Fruit fly (Drosophila melanogaster): ENCODE measurements around the gene Coq3.
A peak's percentile ranks its signal among the peaks of the same experiment; 100 is the strongest.

Coq3 gene

DNA sequence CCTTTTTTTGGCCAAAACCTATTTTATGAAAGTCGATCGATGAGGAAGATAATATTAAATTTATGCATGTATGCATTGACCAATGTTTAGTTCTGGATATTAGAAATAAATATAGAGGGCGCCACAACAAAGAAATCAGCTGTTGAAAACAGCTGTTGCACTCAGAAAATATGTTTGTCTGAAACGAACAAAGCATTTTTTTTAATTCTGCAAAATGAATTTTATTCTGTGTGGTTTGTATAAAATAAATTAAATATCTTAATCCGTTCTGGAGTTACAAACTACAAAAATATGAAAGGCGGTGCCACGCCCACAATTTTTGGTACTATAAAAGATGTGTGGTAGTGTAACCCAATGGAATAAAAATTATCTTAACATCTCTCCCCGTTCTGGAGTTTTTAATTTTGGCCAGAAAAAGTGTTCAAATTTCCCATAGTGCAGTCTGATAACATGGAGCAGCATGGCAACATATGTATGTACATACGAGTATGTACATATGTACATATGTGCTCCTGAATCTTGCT, 49.6 kb downstream of the Coq3 start (continued):
- TF ChIP-seq CG12104 (GFP tag; optimal IDR thresholded peaks at IDR 0.05) (peak; percentile 66), Atf6 (GFP tag; IDR thresholded peaks at IDR 0.05) (0 out of 2 replicates have a peak, but pooled peaks have one; percentile 30), ac (GFP tag; optimal IDR thresholded peaks at IDR 0.05) (peak; percentile 34), mirr (GFP tag; optimal IDR thresholded peaks at IDR 0.05) (no peak), salm (tag; optimal IDR thresholded peaks at IDR 0.05) (no peak), slbo (GFP tag; IDR thresholded peaks at IDR 0.05) (no peak; the same call in 1 of the 2 replicates), CG9609 (GFP tag; optimal IDR thresholded peaks at IDR 0.05) (no peak), bsh (GFP tag; optimal IDR thresholded peaks at IDR 0.05) (peak in 1 of 2 experiments; percentile 78), Hmx (GFP tag; optimal IDR thresholded peaks at IDR 0.05) (peak; percentile 40), CG12219 (GFP tag; optimal IDR thresholded peaks at IDR 0.05) (peak; percentile 59), dpn (GFP tag; optimal IDR thresholded peaks at IDR 0.05) (peak; percentile 4 to 29), Meics (GFP tag; optimal IDR thresholded peaks at IDR 0.05) (peak; percentile 22), CG12071 (GFP tag; optimal IDR thresholded peaks at IDR 0.05) (no peak), Xrp1 (GFP tag; IDR thresholded peaks at IDR 0.05) (peak; percentile 62), ind (GFP tag; optimal IDR thresholded peaks at IDR 0.05) (no peak), CG15073 (GFP tag; optimal IDR thresholded peaks at IDR 0.05) (no peak), CG7839 (tag; optimal IDR thresholded peaks at IDR 0.05) (peak; percentile 72), trem (tag; optimal IDR thresholded peaks at IDR 0.05) (peak; percentile 40), CG12391 (tag; optimal IDR thresholded peaks at IDR 0.05) (peak; percentile 64), lmd (GFP tag; IDR thresholded peaks at IDR 0.05) (peak; percentile 61), Mes4 (GFP tag; optimal IDR thresholded peaks at IDR 0.05) (peak; percentile 31), chinmo (GFP tag; IDR thresholded peaks at IDR 0.05; ENCODE audit: partially characterized antibody) (no peak), Asciz (GFP tag; optimal IDR thresholded peaks at IDR 0.05) (peak; percentile 28), CG34422 (GFP tag; IDR thresholded peaks at IDR 0.05) (0 out of 3 replicates have a peak, but pooled peaks have one; percentile 13), Dbx (GFP tag; IDR thresholded peaks at IDR 0.05) (no peak), dysf (GFP tag; IDR thresholded peaks at IDR 0.05) (peak; percentile 67; the same call in 2 of the 3 replicates), CG6175 (GFP tag; IDR thresholded peaks at IDR 0.05) (no peak), sr (GFP tag; IDR thresholded peaks at IDR 0.05) (no peak), NC2β (GFP tag; optimal IDR thresholded peaks at IDR 0.05) (peak; percentile 24), tll (GFP tag; optimal IDR thresholded peaks at IDR 0.05) (peak in 1 of 2 experiments; percentile 26), NFAT (GFP tag; IDR thresholded peaks at IDR 0.05) (no peak), pita (GFP tag; optimal IDR thresholded peaks at IDR 0.05) (no peak), tgo (GFP tag; IDR thresholded peaks at IDR 0.05) (peak; percentile 62; the same call in 2 of the 3 replicates), E2f1 (GFP tag; IDR thresholded peaks at IDR 0.05) (0 out of 2 replicates have a peak, but pooled peaks have one; percentile 32), kah (GFP tag; optimal IDR thresholded peaks at IDR 0.05) (no peak), az2 (GFP tag; optimal IDR thresholded peaks at IDR 0.05) (peak; percentile 71), Sox102F (GFP tag; optimal IDR thresholded peaks at IDR 0.05) (peak; percentile 79), knrl (GFP tag; IDR thresholded peaks at IDR 0.05; ENCODE audit: partially characterized antibody) (no peak), Ada2b (GFP tag; IDR thresholded peaks at IDR 0.05) (peak; percentile 66), CG7987 (GFP tag; optimal IDR thresholded peaks at IDR 0.05) (no peak), CG4360 (GFP tag; IDR thresholded peaks at IDR 0.05) (no peak), CG31441 (GFP tag; IDR thresholded peaks at IDR 0.05) (peak; percentile 49), Awh (GFP tag; IDR thresholded peaks at IDR 0.05) (peak; percentile 29; the same call in 1 of the 2 replicates), usp (GFP tag; optimal IDR thresholded peaks at IDR 0.05) (no peak), danr (GFP tag; IDR thresholded peaks at IDR 0.05) (no peak), Usf (GFP tag; optimal IDR thresholded peaks at IDR 0.05) (peak; percentile 26), H15 (GFP tag; IDR thresholded peaks at IDR 0.05) (no peak), ro (GFP tag; IDR thresholded peaks at IDR 0.05) (no peak), chif (GFP tag; optimal IDR thresholded peaks at IDR 0.05) (peak; percentile 16 to 72), CG11560 (tag; IDR thresholded peaks at IDR 0.05) (no peak), D19A (tag; optimal IDR thresholded peaks at IDR 0.05) (peak; percentile 71)

All from whole organism, embryonic.